Worm (Caenorhabditis elegans): ENCODE results near the gene K10H10.7.

- TF ChIP-seq pha-4 (tag; optimal IDR thresholded peaks at IDR 0.05) (peak; percentile 16), nhr-237 (tag; optimal IDR thresholded peaks at IDR 0.05) (no peak), fkh-10 (GFP tag; optimal IDR thresholded peaks at IDR 0.05) (no peak), fos-1 (tag; optimal IDR thresholded peaks at IDR 0.05) (no peak), ama-1 (optimal IDR thresholded peaks at IDR 0.05) (no peak), nhr-28 (tag; optimal IDR thresholded peaks at IDR 0.05) (no peak), jun-1 (tag; optimal IDR thresholded peaks at IDR 0.05) (no peak), nhr-76 (tag; optimal IDR thresholded peaks at IDR 0.05) (no peak), egl-27 (tag; optimal IDR thresholded peaks at IDR 0.05) (no peak), nhr-11 (tag; optimal IDR thresholded peaks at IDR 0.05) (no peak)
These were observed 23.6 kb downstream of the K10H10.7 start for ce11 chrII:14483813-14484212.

Measured in whole organism, L3 larva.